Fruit fly (Drosophila melanogaster): ENCODE data around the gene CG4020.

The CG4020 gene

dm6 chrX:5902701-5903100 lies 2.8 kb upstream of the CG4020 start:
- TF ChIP-seq CG1620 (GFP tag; optimal IDR thresholded peaks at IDR 0.05) (no peak), tj (GFP tag; optimal IDR thresholded peaks at IDR 0.05) (no peak), pad (GFP tag; optimal IDR thresholded peaks at IDR 0.05) (no peak), Hr96 (GFP tag; optimal IDR thresholded peaks at IDR 0.05) (no peak), CG5204 (GFP tag; optimal IDR thresholded peaks at IDR 0.05) (no peak), CG7101 (tag; optimal IDR thresholded peaks at IDR 0.05) (no peak), CG12768 (GFP tag; optimal IDR thresholded peaks at IDR 0.05) (no peak), CG7045 (GFP tag; optimal IDR thresholded peaks at IDR 0.05) (no peak), Mnt (GFP tag; optimal IDR thresholded peaks at IDR 0.05) (no peak)

DNA sequence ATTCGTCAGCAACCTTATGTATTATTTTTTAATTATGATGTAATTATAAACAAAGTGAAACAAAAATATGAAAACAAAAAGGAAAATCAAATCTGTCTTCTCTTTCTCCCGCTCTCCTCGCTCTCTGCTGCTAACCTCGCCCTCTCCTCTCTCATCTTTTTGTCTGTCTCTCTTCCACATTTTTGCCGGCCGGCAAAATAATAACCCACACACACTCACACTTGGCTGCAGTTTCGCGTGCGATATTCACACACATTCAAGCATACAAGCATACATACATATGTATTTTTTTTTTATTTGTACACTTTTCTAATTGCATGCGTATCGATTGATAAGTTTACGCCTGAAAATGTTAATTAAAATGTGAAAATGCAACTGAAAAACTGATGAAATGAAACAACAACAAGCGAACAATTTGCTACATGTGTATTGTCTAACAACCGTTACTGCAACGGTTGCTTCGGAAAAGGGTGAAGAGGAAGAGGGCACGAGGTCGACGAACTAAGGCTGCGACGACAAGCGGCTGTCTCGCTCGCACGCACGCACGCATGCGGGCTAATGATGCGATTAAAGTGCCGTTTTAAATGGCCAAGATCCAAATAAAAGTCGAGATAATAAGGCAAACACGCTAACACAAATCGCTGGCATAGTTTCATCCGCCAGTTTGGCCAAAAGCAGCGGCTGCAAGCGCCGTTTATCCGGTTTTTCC lies 1.0 kb upstream of the CG4020 start:
- TF ChIP-seq tj (GFP tag; optimal IDR thresholded peaks at IDR 0.05): peak; percentile 73
- TF ChIP-seq ovo (GFP tag; optimal IDR thresholded peaks at IDR 0.05): peak; percentile 98
- no peak for TF ChIP-seq pad (GFP tag; optimal IDR thresholded peaks at IDR 0.05)
- TF ChIP-seq Mnt (GFP tag; optimal IDR thresholded peaks at IDR 0.05): peak; percentile 71
- peak; percentile 71 for TF ChIP-seq cic (GFP tag; optimal IDR thresholded peaks at IDR 0.05)

dm6 chrX:5905086-5905400 lies 503 bp upstream of the CG4020 start:
- TF ChIP-seq CG12768 (GFP tag; optimal IDR thresholded peaks at IDR 0.05) (no peak), CG7045 (GFP tag; optimal IDR thresholded peaks at IDR 0.05) (no peak), Clk (GFP tag; optimal IDR thresholded peaks at IDR 0.05) (no peak), CG7101 (tag; optimal IDR thresholded peaks at IDR 0.05) (no peak), pad (GFP tag; optimal IDR thresholded peaks at IDR 0.05) (no peak), cnc (optimal IDR thresholded peaks at IDR 0.05) (no peak), kay (GFP tag; ENCODE audit: borderline replicate concordance) (no peak), bab1 (GFP tag; optimal IDR thresholded peaks at IDR 0.05) (no peak), toe (GFP tag; optimal IDR thresholded peaks at IDR 0.05) (no peak), tj (GFP tag; optimal IDR thresholded peaks at IDR 0.05) (no peak)

DNA sequence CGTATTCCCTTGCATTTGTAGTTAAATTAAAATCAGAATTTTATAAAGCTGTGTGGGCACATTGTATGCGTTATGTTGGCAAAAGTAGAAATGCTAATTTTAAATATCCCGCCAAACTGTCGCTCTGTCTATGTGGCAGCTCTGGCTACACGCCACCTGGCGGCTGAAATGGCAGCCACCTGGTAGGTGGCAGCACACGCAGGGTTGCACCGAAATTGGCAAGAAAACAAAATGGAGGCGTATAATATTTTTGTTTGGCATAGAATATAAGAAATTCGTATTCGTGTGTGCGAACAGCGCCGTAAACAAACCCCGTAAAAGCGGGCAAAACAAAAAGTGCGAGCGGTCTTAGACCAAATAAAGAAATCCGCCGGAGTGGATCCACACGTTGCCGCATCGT lies 2.4 kb downstream of the CG4020 start, which contains the start of gene CG12236:
Gene CG12236 (plus strand): TSS at position 220 of the 400 bp plus-strand sequence.
- TF ChIP-seq CG7045 (GFP tag; optimal IDR thresholded peaks at IDR 0.05) (no peak), ovo (GFP tag; optimal IDR thresholded peaks at IDR 0.05) (peak; percentile 27), cic (GFP tag; optimal IDR thresholded peaks at IDR 0.05) (peak; percentile 16), CG11617 (GFP tag; optimal IDR thresholded peaks at IDR 0.05) (peak; percentile 63), Crg-1 (GFP tag; optimal IDR thresholded peaks at IDR 0.05) (peak; percentile 55), cnc (optimal IDR thresholded peaks at IDR 0.05) (no peak), Mnt (GFP tag; optimal IDR thresholded peaks at IDR 0.05) (peak; percentile 64), pad (GFP tag; optimal IDR thresholded peaks at IDR 0.05) (peak; percentile 64), CG12768 (GFP tag; optimal IDR thresholded peaks at IDR 0.05) (peak; percentile 50), kay (GFP tag; ENCODE audit: borderline replicate concordance) (no peak), CG14711 (tag; optimal IDR thresholded peaks at IDR 0.05) (peak; percentile 63), tj (GFP tag; optimal IDR thresholded peaks at IDR 0.05) (peak; percentile 32), bab1 (GFP tag; optimal IDR thresholded peaks at IDR 0.05) (peak; percentile 85), CG7101 (tag; optimal IDR thresholded peaks at IDR 0.05) (peak; percentile 65), CG33017 (tag; optimal IDR thresholded peaks at IDR 0.05) (no peak), CG5204 (GFP tag; optimal IDR thresholded peaks at IDR 0.05) (no peak), toe (GFP tag; optimal IDR thresholded peaks at IDR 0.05) (no peak), Hr96 (GFP tag; optimal IDR thresholded peaks at IDR 0.05) (no peak), Clk (GFP tag; optimal IDR thresholded peaks at IDR 0.05) (no peak), CG1620 (GFP tag; optimal IDR thresholded peaks at IDR 0.05) (peak; percentile 82)

- TF ChIP-seq CG1620 (GFP tag; optimal IDR thresholded peaks at IDR 0.05): peak; percentile 2
- no peak for TF ChIP-seq pad (GFP tag; optimal IDR thresholded peaks at IDR 0.05)
- TF ChIP-seq cic (GFP tag; optimal IDR thresholded peaks at IDR 0.05): peak; percentile 61
- TF ChIP-seq cnc (optimal IDR thresholded peaks at IDR 0.05): no peak
- peak; percentile 7 for TF ChIP-seq tj (GFP tag; optimal IDR thresholded peaks at IDR 0.05)
Measured at dm6 chrX:5914992-5915751, 9.6 kb downstream of the CG4020 start.

dm6 chrX:5915752-5916493 lies 10.4 kb downstream of the CG4020 start:
- peak; percentile 6 for TF ChIP-seq cic (GFP tag; optimal IDR thresholded peaks at IDR 0.05)
- TF ChIP-seq CG14711 (tag; optimal IDR thresholded peaks at IDR 0.05): peak; percentile 40
- peak; percentile 83 for TF ChIP-seq bab1 (GFP tag; optimal IDR thresholded peaks at IDR 0.05)
- no peak for TF ChIP-seq kay (GFP tag; ENCODE audit: borderline replicate concordance)
- peak; percentile 88 for TF ChIP-seq Mnt (GFP tag; optimal IDR thresholded peaks at IDR 0.05)
- no peak for TF ChIP-seq CG1620 (GFP tag; optimal IDR thresholded peaks at IDR 0.05)

All from whole organism, adult.